Worm (Caenorhabditis elegans): ENCODE results near the gene mpst-2.

ce11 chrV:14851972-14852371 lies 41.3 kb downstream of the mpst-2 start:
- TF ChIP-seq klf-2 (GFP tag; conservative IDR thresholded peaks at IDR 0.05) (no peak), ref-1 (GFP tag; conservative IDR thresholded peaks at IDR 0.05) (no peak)
